Fruit fly (Drosophila melanogaster): Measurements from ENCODE around the gene CG12054.

DNA sequence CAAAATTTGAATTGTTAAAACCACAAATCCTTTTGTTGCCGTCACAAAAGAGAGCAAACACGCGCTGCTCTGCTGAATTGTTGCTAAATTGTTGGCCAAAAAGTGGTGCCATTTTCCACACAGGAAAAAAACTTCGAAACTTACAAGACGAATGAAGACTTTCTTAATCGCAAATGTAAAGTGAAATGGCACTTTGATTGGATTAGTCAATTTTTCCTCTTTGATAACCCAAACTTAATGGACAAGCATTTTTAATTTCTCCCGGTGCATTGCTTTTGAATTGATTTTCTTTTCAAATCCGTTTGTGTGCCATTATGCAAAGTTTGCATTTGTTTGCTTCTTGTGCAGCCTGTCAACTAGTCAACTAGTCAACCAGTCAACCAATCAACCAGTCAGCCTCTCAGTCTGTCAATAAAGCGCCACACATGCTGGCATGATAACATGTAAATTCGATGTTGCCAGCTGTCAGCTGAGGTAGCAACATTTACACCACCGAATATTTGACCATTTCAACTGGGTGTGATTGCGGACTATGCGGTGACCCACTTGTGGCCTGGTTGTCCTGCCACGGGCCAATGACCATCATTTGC, 22.7 kb downstream of the CG12054 start:
- TF ChIP-seq CG17806 (tag; optimal IDR thresholded peaks at IDR 0.05) = no peak
- TF ChIP-seq Pif1A (GFP tag; optimal IDR thresholded peaks at IDR 0.05) = peak; percentile 10
- no peak for TF ChIP-seq D1 (tag; optimal IDR thresholded peaks at IDR 0.05)
- TF ChIP-seq EcR (GFP tag; optimal IDR thresholded peaks at IDR 0.05) = no peak
- TF ChIP-seq Pif1B (GFP tag; optimal IDR thresholded peaks at IDR 0.05) = no peak
- TF ChIP-seq CG13204 (GFP tag; optimal IDR thresholded peaks at IDR 0.05) = no peak
- TF ChIP-seq CG15710 (tag; optimal IDR thresholded peaks at IDR 0.05) = no peak
- TF ChIP-seq CG12605 (GFP tag; IDR thresholded peaks at IDR 0.05) = peak; percentile 30; the same call in 1 of the 2 replicates
- no peak for TF ChIP-seq CG34367 (tag; optimal IDR thresholded peaks at IDR 0.05)
- no peak for TF ChIP-seq gl (tag; optimal IDR thresholded peaks at IDR 0.05)
- no peak for TF ChIP-seq CG10348 (GFP tag; IDR thresholded peaks at IDR 0.05)
- no peak for TF ChIP-seq CG8301 (tag; optimal IDR thresholded peaks at IDR 0.05)
- no peak for TF ChIP-seq CG14655 (GFP tag; optimal IDR thresholded peaks at IDR 0.05)
- no peak for TF ChIP-seq Snoo (tag; optimal IDR thresholded peaks at IDR 0.05)
